Worm (Caenorhabditis elegans) whole organism, young adult: ENCODE data around the gene K10G9.2.

Experiments used
- Y53G8AR.9 ChIP-seq: fragments of 200-800 bp; sonication (Bioruptor generic); conservative IDR thresholded peaks from 2 replicates; pipeline ENCODE4 v1.3.6; 2022; ENCODE audit warnings: missing genetic modification reagents, missing genetic modification characterization, missing compliant biosample characterization
- ama-1 ChIP-seq, 3 experiments: fragments of 150-350 bp in 1 of 3; sonication (generic microtip) in 2 of 3; optimal IDR thresholded peaks; 2 replicates each; lab custom pipeline; 2014 to 2018; ENCODE audit warnings: missing biosample characterization in 2 of 3, missing genetic modification characterization in 2 of 3, missing genetic modification reagents in 2 of 3
- attf-5 ChIP-seq: fragments of 200-800 bp; sonication (Bioruptor generic); optimal IDR thresholded peaks from 2 replicates; lab custom pipeline; 2018; ENCODE audit warnings: mild to moderate bottlenecking, missing genetic modification characterization, missing compliant biosample characterization
- hrde-1 ChIP-seq: sonication (generic microtip); optimal IDR thresholded peaks from 2 replicates; lab custom pipeline; 2016; ENCODE audit warnings: missing genetic modification characterization, mild to moderate bottlenecking, missing compliant biosample characterization, moderate library complexity, missing genotype, missing genetic modification reagents, borderline replicate concordance
- lin-54 ChIP-seq: fragments of 200-800 bp; sonication (Bioruptor generic); optimal IDR thresholded peaks from 2 replicates; lab custom pipeline; 2018; ENCODE audit warnings: mild to moderate bottlenecking, missing genetic modification characterization, missing compliant biosample characterization
- lsl-1 ChIP-seq: fragments of 200-800 bp; sonication (Bioruptor generic); optimal IDR thresholded peaks from 2 replicates; lab custom pipeline; 2018; ENCODE audit warnings: mild to moderate bottlenecking, missing genetic modification characterization, moderate library complexity, missing compliant biosample characterization
- unc-62 ChIP-seq: fragments of 150-350 bp; optimal IDR thresholded peaks from 2 replicates; lab custom pipeline; 2014; ENCODE audit warnings: missing biosample characterization, missing genetic modification reagents, missing genetic modification characterization
- ztf-6 ChIP-seq: fragments of 200-800 bp; sonication (Bioruptor generic); IDR thresholded peaks from 2 replicates; pipeline ENCODE4 v1.3.6; 2022; ENCODE audit warnings: missing genetic modification reagents, missing genetic modification characterization, missing compliant biosample characterization

- TF ChIP-seq unc-62 (GFP tag; lab: Kevin White, UChicago) (no peak), ztf-6 (GFP tag; lab: Robert Waterston, UW) (no peak), Y53G8AR.9 (GFP tag; lab: Robert Waterston, UW) (no peak), ama-1 (optimal IDR thresholded peaks at IDR 0.05; lab: Kevin White, UChicago) (no peak), ama-1 (GFP tag; optimal IDR thresholded peaks at IDR 0.05; lab: Kevin White, UChicago) (no peak), attf-5 (no peak), lin-54 (GFP tag; lab: Kevin White, UChicago) (no peak), hrde-1 (tag; lab: Kevin White, UChicago) (no peak), lsl-1 (no peak)
Observed at ce11 chrIII:10326327-10326726, 40.6 kb downstream of the K10G9.2 start.
